Fruit fly (Drosophila melanogaster) whole organism, adult: Measurements from ENCODE around the gene CG18731.

Source experiments
- CG11617 ChIP-seq: fragments of 200-800 bp; sonication (Bioruptor generic); optimal IDR thresholded peaks from 2 replicates; lab custom pipeline; 2017; ENCODE audit warnings: mild to moderate bottlenecking, missing biosample characterization, missing genetic modification reagents, missing genetic modification characterization
- CG12768 ChIP-seq: fragments of 200-800 bp; sonication (Bioruptor generic); optimal IDR thresholded peaks from 2 replicates; lab custom pipeline; 2017; ENCODE audit warnings: missing biosample characterization, missing genetic modification characterization, mild to moderate bottlenecking, moderate library complexity, missing genetic modification reagents
- CG14711 ChIP-seq: fragments of 200-800 bp; sonication (Bioruptor generic); optimal IDR thresholded peaks from 2 replicates; lab custom pipeline; 2018; ENCODE audit warnings: missing biosample characterization, mild to moderate bottlenecking, missing genetic modification characterization, moderate library complexity
- CG1620 ChIP-seq: fragments of 200-800 bp; sonication (Bioruptor generic); optimal IDR thresholded peaks from 2 replicates; lab custom pipeline; 2016; ENCODE audit warnings: missing biosample characterization, missing genetic modification characterization
- Hr96 ChIP-seq: fragments of 200-800 bp; sonication (Bioruptor generic); optimal IDR thresholded peaks from 2 replicates; lab custom pipeline; 2016; ENCODE audit warnings: missing biosample characterization, missing genetic modification characterization
- Mnt ChIP-seq: fragments of 200-800 bp; sonication (Bioruptor generic); optimal IDR thresholded peaks from 2 replicates; lab custom pipeline; 2016; ENCODE audit warnings: missing biosample characterization, mild to moderate bottlenecking, missing genetic modification characterization
- bab1 ChIP-seq: fragments of 200-800 bp; sonication (Bioruptor generic); optimal IDR thresholded peaks from 3 replicates; lab custom pipeline; 2019; ENCODE audit warnings: missing biosample characterization, mild to moderate bottlenecking, missing genetic modification characterization, moderate library complexity
- cic ChIP-seq: fragments of 200-800 bp; sonication (Bioruptor generic); optimal IDR thresholded peaks from 2 replicates; lab custom pipeline; 2017; ENCODE audit warnings: missing biosample characterization, mild to moderate bottlenecking, missing genetic modification characterization, moderate library complexity
- cnc ChIP-seq, 2 experiments: fragments of >200 bp; optimal IDR thresholded peaks; 2 replicates each; lab custom pipeline; 2017
- ovo ChIP-seq: fragments of 200-800 bp; sonication (Bioruptor generic); optimal IDR thresholded peaks from 2 replicates; lab custom pipeline; 2016; ENCODE audit warnings: missing biosample characterization, missing genetic modification characterization

- TF ChIP-seq ovo (no peak), cnc (optimal IDR thresholded peaks at IDR 0.05; lab: Kevin White, UChicago) (no peak), CG14711 (tag; lab: Kevin White, UChicago) (no peak), CG12768 (GFP tag; lab: Kevin White, UChicago) (no peak), bab1 (GFP tag; lab: Kevin White, UChicago) (no peak), CG1620 (GFP tag; lab: Kevin White, UChicago) (no peak), Hr96 (GFP tag; lab: Kevin White, UChicago) (no peak), CG11617 (GFP tag; lab: Kevin White, UChicago) (no peak), Mnt (GFP tag; lab: Kevin White, UChicago) (no peak), cic (no peak)
These were observed 43.6 kb upstream of the CG18731 start for dm6 chr3R:29681241-29681640.
